Fruit fly (Drosophila melanogaster) whole organism, embryonic: Measurements from ENCODE around the gene BNIP3.

Source experiments
- Abd-B ChIP-seq: fragments of 200-800 bp; sonication (Bioruptor generic); optimal IDR thresholded peaks from 2 replicates; lab custom pipeline; 2018; ENCODE audit warnings: missing biosample characterization, mild to moderate bottlenecking, missing genetic modification characterization, moderate library complexity
- CG10209 ChIP-seq: fragments of 200-800 bp; sonication (Bioruptor generic); optimal IDR thresholded peaks from 3 replicates; lab custom pipeline; 2017; ENCODE audit warnings: missing biosample characterization, mild to moderate bottlenecking, missing genetic modification characterization, missing genetic modification reagents
- CG10462 ChIP-seq: fragments of 200-800 bp; sonication (Bioruptor generic); optimal IDR thresholded peaks from 2 replicates; lab custom pipeline; 2016; ENCODE audit warnings: missing biosample characterization, missing genetic modification characterization
- CG11504 ChIP-seq: fragments of 200-800 bp; sonication (Bioruptor generic); optimal IDR thresholded peaks from 3 replicates; lab custom pipeline; 2019; ENCODE audit warnings: missing biosample characterization, mild to moderate bottlenecking, missing genetic modification characterization, moderate library complexity
- CG12659 ChIP-seq: fragments of 200-800 bp; sonication (Bioruptor generic); optimal IDR thresholded peaks from 3 replicates; lab custom pipeline; 2017; ENCODE audit warnings: mild to moderate bottlenecking, missing biosample characterization, missing genetic modification reagents, missing genetic modification characterization
- CG13296 ChIP-seq: fragments of 200-800 bp; sonication (Bioruptor generic); optimal IDR thresholded peaks from 3 replicates; lab custom pipeline; 2018; ENCODE audit warnings: missing biosample characterization, mild to moderate bottlenecking, missing genetic modification characterization
- CG15269 ChIP-seq: fragments of 200-800 bp; sonication (Bioruptor generic); optimal IDR thresholded peaks from 2 replicates; lab custom pipeline; 2018; ENCODE audit warnings: missing biosample characterization, mild to moderate bottlenecking, missing genetic modification characterization, moderate library complexity
- CG1603 ChIP-seq: fragments of 200-800 bp; sonication (Bioruptor generic); optimal IDR thresholded peaks from 2 replicates; lab custom pipeline; 2019; ENCODE audit warnings: missing biosample characterization, mild to moderate bottlenecking, missing genetic modification characterization, moderate library complexity
- CG17361 ChIP-seq: fragments of 200-800 bp; sonication (Bioruptor generic); IDR thresholded peaks from 3 replicates; pipeline ENCODE4 v1.3.6; 2022; ENCODE audit warnings: missing biosample characterization, missing genetic modification characterization
- CG17829 ChIP-seq: fragments of 200-800 bp; optimal IDR thresholded peaks from 2 replicates; lab custom pipeline; 2019; ENCODE audit warnings: missing biosample characterization, mild to moderate bottlenecking, missing genetic modification characterization, moderate library complexity
- CG2116 ChIP-seq: fragments of 200-800 bp; sonication (Bioruptor generic); optimal IDR thresholded peaks from 3 replicates; lab custom pipeline; 2018; ENCODE audit warnings: missing biosample characterization, mild to moderate bottlenecking, missing genetic modification characterization
- CG2678 ChIP-seq: fragments of 200-800 bp; sonication (Bioruptor generic); optimal IDR thresholded peaks from 3 replicates; lab custom pipeline; 2019; ENCODE audit warnings: missing biosample characterization, mild to moderate bottlenecking, missing genetic modification characterization, moderate library complexity
- CG30020 ChIP-seq: fragments of 200-800 bp; optimal IDR thresholded peaks from 2 replicates; lab custom pipeline; 2019; ENCODE audit warnings: missing biosample characterization, mild to moderate bottlenecking, missing genetic modification characterization, moderate library complexity
- CG34422 ChIP-seq: fragments of 200-800 bp; sonication (Bioruptor generic); IDR thresholded peaks from 3 replicates; pipeline ENCODE4 v1.3.6; 2022; ENCODE audit warnings: missing biosample characterization, missing genetic modification characterization
- CG3847 ChIP-seq: fragments of 200-800 bp; sonication (Bioruptor generic); IDR thresholded peaks from 2 replicates; pipeline ENCODE4 v1.3.6; 2022; ENCODE audit warnings: missing biosample characterization, missing genetic modification characterization
- CG4617 ChIP-seq: fragments of 200-800 bp; sonication (Bioruptor generic); optimal IDR thresholded peaks from 3 replicates; lab custom pipeline; 2016; ENCODE audit warnings: missing biosample characterization, missing genetic modification characterization, borderline replicate concordance
- CG8290 ChIP-seq, 3 experiments: fragments of 200-800 bp; sonication (Bioruptor generic); optimal IDR thresholded peaks; 2 replicates each; lab custom pipeline; 2016 to 2019; ENCODE audit warnings: missing biosample characterization in 3 of 3, missing genetic modification characterization in 3 of 3, mild to moderate bottlenecking in 2 of 3, moderate library complexity in 1 of 3
- CG8478 ChIP-seq: fragments of >200 bp; optimal IDR thresholded peaks from 2 replicates; lab custom pipeline; 2018
- CG9797 ChIP-seq: fragments of 200-800 bp; sonication (Bioruptor generic); optimal IDR thresholded peaks from 3 replicates; lab custom pipeline; 2018; ENCODE audit warnings: missing biosample characterization, mild to moderate bottlenecking, missing genetic modification characterization
- CG9876 ChIP-seq: fragments of 200-800 bp; sonication (Bioruptor generic); optimal IDR thresholded peaks from 2 replicates; lab custom pipeline; 2016; ENCODE audit warnings: missing biosample characterization, missing genetic modification characterization
- CrebB ChIP-seq: fragments of 200-800 bp; sonication (Bioruptor generic); optimal IDR thresholded peaks from 3 replicates; lab custom pipeline; 2018; ENCODE audit warnings: missing biosample characterization, mild to moderate bottlenecking, missing genetic modification characterization
- Dll ChIP-seq: fragments of 200-800 bp; sonication (Bioruptor generic); IDR thresholded peaks from 4 replicates; pipeline ENCODE4 v1.3.6; 2022; ENCODE audit warnings: missing biosample characterization, missing genetic modification characterization; ENCODE audit not compliant: partially characterized antibody
- E2f2 ChIP-seq: fragments of 200-800 bp; sonication (Bioruptor generic); IDR thresholded peaks from 2 replicates; pipeline ENCODE4 v1.3.6; 2022; ENCODE audit warnings: missing biosample characterization, missing genetic modification characterization
- Eip74EF ChIP-seq, 2 experiments: fragments of 200-800 bp in 1 of 2; fragments of >200 bp in 1 of 2; sonication (Bioruptor generic) in 1 of 2; optimal IDR thresholded peaks; 2 replicates each; lab custom pipeline; 2017 to 2019; ENCODE audit warnings: missing biosample characterization in 2 of 2, missing genetic modification characterization in 2 of 2, mild to moderate bottlenecking in 1 of 2, moderate library complexity in 1 of 2
- Hmr ChIP-seq: fragments of 200-800 bp; sonication (Bioruptor generic); optimal IDR thresholded peaks from 3 replicates; lab custom pipeline; 2017; ENCODE audit warnings: mild to moderate bottlenecking, missing biosample characterization, missing genetic modification reagents, missing genetic modification characterization
- Lhr ChIP-seq: fragments of 200-800 bp; sonication (Bioruptor generic); optimal IDR thresholded peaks from 3 replicates; lab custom pipeline; 2017; ENCODE audit warnings: mild to moderate bottlenecking, missing biosample characterization, missing genetic modification reagents, missing genetic modification characterization
- MBD-R2 ChIP-seq: fragments of 200-800 bp; sonication (Bioruptor generic); IDR thresholded peaks from 2 replicates; pipeline ENCODE4 v1.3.6; 2022; ENCODE audit warnings: missing biosample characterization, missing genetic modification characterization
- Myb ChIP-seq: fragments of 200-800 bp; sonication (Bioruptor generic); optimal IDR thresholded peaks from 2 replicates; lab custom pipeline; 2016; ENCODE audit warnings: missing biosample characterization, missing genetic modification characterization
- NfI ChIP-seq: fragments of 200-800 bp; sonication (Bioruptor generic); optimal IDR thresholded peaks from 3 replicates; lab custom pipeline; 2018; ENCODE audit warnings: missing biosample characterization, mild to moderate bottlenecking, missing genetic modification characterization, moderate library complexity
- Opbp ChIP-seq: fragments of 200-800 bp; sonication (Bioruptor generic); IDR thresholded peaks from 3 replicates; pipeline ENCODE4 v1.3.6; 2022; ENCODE audit warnings: missing biosample characterization, missing genetic modification characterization; ENCODE audit not compliant: partially characterized antibody
- Pdp1 ChIP-seq, 2 experiments: fragments of 200-800 bp; sonication (Bioruptor generic); optimal IDR thresholded peaks; 3 replicates each; lab custom pipeline; 2016; ENCODE audit warnings: missing biosample characterization in 2 of 2, missing genetic modification characterization in 2 of 2, mild to moderate bottlenecking in 1 of 2, moderate library complexity in 1 of 2
- Sin3A ChIP-seq: fragments of >200 bp; optimal IDR thresholded peaks from 2 replicates; lab custom pipeline; 2018
- Sry-δ ChIP-seq: fragments of 200-800 bp; sonication (Bioruptor generic); optimal IDR thresholded peaks from 2 replicates; lab custom pipeline; 2016; ENCODE audit warnings: missing biosample characterization, missing genetic modification characterization
- amos ChIP-seq: fragments of 200-800 bp; sonication (Bioruptor generic); IDR thresholded peaks from 2 replicates; pipeline ENCODE4 v1.3.6; 2022; ENCODE audit warnings: missing biosample characterization, missing genetic modification characterization; ENCODE audit not compliant: partially characterized antibody
- ase ChIP-seq: fragments of 200-800 bp; sonication (Bioruptor generic); IDR thresholded peaks from 3 replicates; pipeline ENCODE4 v1.3.6; 2022; ENCODE audit warnings: missing biosample characterization, missing genetic modification characterization
- bsh ChIP-seq, 2 experiments: fragments of 200-800 bp; sonication (Bioruptor generic); optimal IDR thresholded peaks; 2 replicates each; lab custom pipeline; 2017 to 2018; ENCODE audit warnings: mild to moderate bottlenecking in 2 of 2, missing biosample characterization in 2 of 2, missing genetic modification characterization in 2 of 2, moderate library complexity in 1 of 2
- gfzf ChIP-seq: fragments of 200-800 bp; sonication (Bioruptor generic); optimal IDR thresholded peaks from 2 replicates; lab custom pipeline; 2016; ENCODE audit warnings: missing biosample characterization, mild to moderate bottlenecking, missing genetic modification characterization, moderate library complexity
- kay ChIP-seq: fragments of 200-800 bp; sonication (Bioruptor generic); optimal IDR thresholded peaks from 2 replicates; lab custom pipeline; 2016; ENCODE audit warnings: missing biosample characterization, missing genetic modification characterization
- nerfin-2 ChIP-seq: fragments of 200-800 bp; sonication (Bioruptor generic); IDR thresholded peaks from 2 replicates; pipeline ENCODE4 v1.3.6; 2022; ENCODE audit warnings: missing biosample characterization, missing genetic modification characterization; ENCODE audit not compliant: partially characterized antibody
- phol ChIP-seq: fragments of 200-800 bp; sonication (Bioruptor generic); optimal IDR thresholded peaks from 3 replicates; lab custom pipeline; 2018; ENCODE audit warnings: missing biosample characterization, mild to moderate bottlenecking, missing genetic modification characterization, moderate library complexity
- psq ChIP-seq: fragments of 200-800 bp; sonication (Bioruptor generic); optimal IDR thresholded peaks from 2 replicates; lab custom pipeline; 2017; ENCODE audit warnings: missing biosample characterization, missing genetic modification characterization
- repo ChIP-seq: fragments of 200-800 bp; sonication (Bioruptor generic); optimal IDR thresholded peaks from 2 replicates; lab custom pipeline; 2016; ENCODE audit warnings: missing biosample characterization, missing genetic modification characterization
- row ChIP-seq: fragments of 200-800 bp; sonication (Bioruptor generic); IDR thresholded peaks from 3 replicates; pipeline ENCODE4 v1.3.6; 2022; ENCODE audit warnings: missing biosample characterization, missing genetic modification characterization
- sens ChIP-seq: fragments of 200-800 bp; sonication (Bioruptor generic); peaks from one replicate; lab custom pipeline; 2016; ENCODE audit warnings: missing biosample characterization, missing genetic modification characterization
- stwl ChIP-seq: fragments of 200-800 bp; sonication (Bioruptor generic); optimal IDR thresholded peaks from 3 replicates; lab custom pipeline; 2018; ENCODE audit warnings: missing biosample characterization, mild to moderate bottlenecking, missing genetic modification characterization, moderate library complexity
- ttk ChIP-seq: fragments of 200-800 bp; sonication (Bioruptor generic); IDR thresholded peaks from 2 replicates; pipeline ENCODE4 v2.1.2; 2022; ENCODE audit warnings: missing biosample characterization, missing genetic modification characterization
- twi ChIP-seq: fragments of 200-800 bp; optimal IDR thresholded peaks from 2 replicates; lab custom pipeline; 2019; ENCODE audit warnings: missing biosample characterization, mild to moderate bottlenecking, missing genetic modification characterization, moderate library complexity

BNIP3 gene

DNA sequence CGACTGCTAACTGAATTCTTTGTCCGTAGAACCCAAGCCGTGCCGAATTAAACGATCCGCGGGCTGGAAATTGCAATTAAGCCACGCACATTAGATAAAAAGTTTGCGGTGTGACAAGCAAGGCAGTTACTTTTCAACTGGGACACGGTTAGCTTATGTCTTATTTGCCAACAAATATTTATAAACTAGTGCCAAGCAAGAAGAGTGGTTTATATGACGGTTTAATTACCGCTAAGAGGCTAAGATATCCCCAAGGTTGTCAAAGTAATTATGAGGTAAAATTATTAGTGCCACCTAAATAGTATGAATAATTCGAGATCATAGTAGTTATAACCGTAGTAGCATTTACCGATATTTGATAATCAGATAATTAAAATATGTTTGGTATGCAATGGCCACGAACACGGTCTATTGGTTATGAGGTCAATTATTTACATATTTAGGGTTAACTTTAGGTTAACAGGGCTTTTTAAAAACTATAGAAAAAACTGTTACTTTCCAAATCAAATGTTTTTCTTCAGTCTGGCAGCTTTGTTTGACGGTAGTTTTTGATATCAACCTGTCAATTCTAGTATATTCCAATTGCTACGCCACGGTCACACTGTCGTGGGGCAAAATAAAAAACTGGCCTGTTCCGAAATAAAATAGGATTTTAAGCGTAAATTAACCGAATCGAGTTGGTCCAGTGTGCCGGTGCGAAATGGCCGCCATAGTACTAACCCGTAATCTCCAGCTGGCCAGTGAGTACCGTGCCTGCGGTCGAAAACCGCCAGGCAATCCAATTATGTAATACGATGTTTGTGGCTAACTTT lies 24.2 kb downstream of the BNIP3 start, which contains the start of gene ZnT77C (continued):
- TF ChIP-seq CG4617 (peak; percentile 68), Eip74EF (GFP tag; optimal IDR thresholded peaks at IDR 0.05; lab: Kevin White, UChicago) (no peak), bsh (GFP tag; optimal IDR thresholded peaks at IDR 0.05; lab: Kevin White, UChicago) (no peak), Opbp (GFP tag; lab: Robert Waterston, UW) (no peak), CG3847 (GFP tag; lab: Robert Waterston, UW) (peak; percentile 39; the same call in 1 of the 2 replicates), CG17361 (0 out of 3 replicates have a peak, but pooled peaks have one; percentile 31), CG8478 (lab: Kevin White, UChicago) (no peak), Sin3A (peak; percentile 31), CG8290 (GFP tag; optimal IDR thresholded peaks at IDR 0.05; lab: Kevin White, UChicago) (no peak), CG8290 (tag; optimal IDR thresholded peaks at IDR 0.05; lab: Kevin White, UChicago) (peak in 1 of 2 experiments; percentile 47), CG13296 (GFP tag; lab: Kevin White, UChicago) (peak; percentile 77), gfzf (GFP tag; lab: Kevin White, UChicago) (peak; percentile 84), CG2678 (tag; lab: Kevin White, UChicago) (peak; percentile 32), ttk (no peak), CG10462 (GFP tag; lab: Kevin White, UChicago) (no peak), phol (tag; lab: Kevin White, UChicago) (peak; percentile 27), Hmr (GFP tag; lab: Kevin White, UChicago) (peak; percentile 15), Sry-δ (GFP tag; lab: Kevin White, UChicago) (peak; percentile 5), Myb (GFP tag; lab: Kevin White, UChicago) (peak; percentile 98), CG10209 (GFP tag; lab: Kevin White, UChicago) (no peak), CG17829 (tag; lab: Kevin White, UChicago) (peak; percentile 6), nerfin-2 (no peak), MBD-R2 (GFP tag; lab: Robert Waterston, UW) (peak; percentile 60), psq (GFP tag; lab: Kevin White, UChicago) (no peak), Dll (GFP tag; lab: Robert Waterston, UW) (0 out of 4 replicates have a peak, but pooled peaks have one; percentile 14), sens (GFP tag; lab: Kevin White, UChicago) (peak; percentile 70), NfI (no peak), Pdp1 (GFP tag; optimal IDR thresholded peaks at IDR 0.05; lab: Kevin White, UChicago) (peak in 1 of 2 experiments; percentile 97), repo (GFP tag; lab: Kevin White, UChicago) (no peak), CG34422 (GFP tag; lab: Robert Waterston, UW) (0 out of 3 replicates have a peak, but pooled peaks have one; percentile 14), CrebB (tag; lab: Kevin White, UChicago) (peak; percentile 7), amos (GFP tag; lab: Robert Waterston, UW) (peak; percentile 25; the same call in 1 of the 2 replicates), twi (no peak), Abd-B (GFP tag; lab: Kevin White, UChicago) (peak; percentile 2), CG12659 (GFP tag; lab: Kevin White, UChicago) (peak; percentile 22), CG1603 (tag; lab: Kevin White, UChicago) (peak; percentile 58), ase (GFP tag; lab: Robert Waterston, UW) (no peak), row (peak; percentile 48), stwl (tag; lab: Kevin White, UChicago) (peak; percentile 77), CG9876 (GFP tag; lab: Kevin White, UChicago) (no peak), Lhr (GFP tag; lab: Kevin White, UChicago) (peak; percentile 79), CG2116 (GFP tag; lab: Kevin White, UChicago) (peak; percentile 44), CG11504 (peak; percentile 57), CG15269 (tag; lab: Kevin White, UChicago) (peak; percentile 40), kay (no peak), E2f2 (GFP tag; lab: Robert Waterston, UW) (peak; percentile 50), CG9797 (GFP tag; lab: Kevin White, UChicago) (peak; percentile 68), CG30020 (tag; lab: Kevin White, UChicago) (peak; percentile 4)
